Worm (Caenorhabditis elegans) whole organism, midembryonic: ENCODE data around the gene C05C10.7.

ENCODE experiments used
- T22C8.4 ChIP-seq: fragments of 200-800 bp; sonication (Bioruptor generic); IDR thresholded peaks from 2 replicates; pipeline ENCODE4 v1.3.6; 2022; ENCODE audit warnings: missing genetic modification characterization, missing compliant biosample characterization
- cog-1 ChIP-seq: sonication (generic microtip); optimal IDR thresholded peaks from 2 replicates; lab custom pipeline; 2016; ENCODE audit warnings: missing genetic modification characterization, missing compliant biosample characterization
- flt-1 ChIP-seq: fragments of 200-800 bp; sonication (Bioruptor generic); IDR thresholded peaks from 2 replicates; pipeline ENCODE4 v1.3.6; 2022; ENCODE audit warnings: missing genetic modification characterization, missing compliant biosample characterization
- klf-2 ChIP-seq: fragments of 200-800 bp; sonication (Bioruptor generic); conservative IDR thresholded peaks from 2 replicates; pipeline ENCODE4 v1.3.6; 2022; ENCODE audit warnings: missing genetic modification reagents, missing genetic modification characterization, missing compliant biosample characterization
- med-1 ChIP-seq: sonication (generic microtip); optimal IDR thresholded peaks from 2 replicates; lab custom pipeline; 2017; ENCODE audit warnings: missing genetic modification characterization, mild to moderate bottlenecking, missing compliant biosample characterization, antibody characterized with exemption, missing genetic modification reagents; ENCODE audit not compliant: insufficient read depth
- ref-1 ChIP-seq: fragments of 200-800 bp; sonication (Bioruptor generic); conservative IDR thresholded peaks from 2 replicates; pipeline ENCODE4 v1.3.6; 2022; ENCODE audit warnings: missing genetic modification reagents, missing genetic modification characterization, missing compliant biosample characterization
- tab-1 ChIP-seq: fragments of 200-800 bp; sonication (Bioruptor generic); IDR thresholded peaks from 2 replicates; pipeline ENCODE4 v1.3.6; 2022; ENCODE audit warnings: missing genetic modification characterization, missing compliant biosample characterization
- ztf-23 ChIP-seq: fragments of 200-800 bp; sonication (Bioruptor generic); IDR thresholded peaks from 2 replicates; pipeline ENCODE4 v1.3.6; 2022; ENCODE audit warnings: missing genetic modification reagents, missing genetic modification characterization, missing compliant biosample characterization
- ztf-29 ChIP-seq: fragments of 200-800 bp; sonication (Bioruptor generic); IDR thresholded peaks from 2 replicates; pipeline ENCODE4 v1.3.6; 2022; ENCODE audit warnings: missing genetic modification reagents, missing genetic modification characterization, missing compliant biosample characterization

Gene C05C10.7

DNA sequence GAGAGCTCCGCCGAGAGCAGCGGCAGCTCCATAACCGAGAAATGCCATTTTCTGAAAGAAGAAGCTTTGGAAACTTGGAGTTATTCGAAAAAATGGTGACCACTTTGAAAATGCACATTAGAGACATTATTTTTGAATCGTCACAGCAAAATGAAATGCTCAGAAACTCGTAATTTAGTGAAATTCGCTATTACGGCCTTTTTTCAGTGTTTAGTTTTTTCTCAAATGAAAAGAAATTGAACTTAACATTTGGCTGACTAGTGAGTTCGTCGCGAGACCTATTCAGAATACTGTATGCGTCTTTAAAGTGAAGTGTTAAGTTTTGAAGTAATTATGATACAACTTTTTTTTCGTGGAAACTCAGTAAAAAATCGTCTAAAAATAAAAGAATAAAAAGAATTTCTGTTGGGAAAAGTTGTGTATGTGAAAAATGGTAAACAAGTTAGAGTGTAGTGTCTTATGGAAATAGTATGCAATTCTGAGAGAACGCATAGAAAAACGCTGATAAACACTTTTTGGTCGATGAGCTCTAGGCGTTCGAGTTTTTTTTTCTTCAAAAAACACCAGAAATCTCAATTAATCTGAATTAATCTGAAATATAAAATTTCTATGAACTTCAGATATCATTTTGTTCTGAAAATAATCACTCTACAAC is 31.8 kb upstream of the C05C10.7 start, which contains the start of gene R53.5:
Gene R53.5 (minus strand): TSS at position 51 of the 655 bp plus-strand sequence.
- no peak for TF ChIP-seq flt-1 (GFP tag; lab: Robert Waterston, UW)
- TF ChIP-seq tab-1 (GFP tag; lab: Robert Waterston, UW) = no peak
- no peak for TF ChIP-seq ztf-29 (GFP tag; lab: Robert Waterston, UW)

ce11 chrII:9967999-9968706 is 29.4 kb upstream of the C05C10.7 start, which contains the start of the genes R53.4 and psf-1:
Gene R53.4, minus strand, starts transcription at chrII:9968049.
Gene psf-1, plus strand, starts transcription at chrII:9968673.
- no peak for TF ChIP-seq cog-1 (tag; lab: Kevin White, UChicago)
- no peak for TF ChIP-seq ztf-29 (GFP tag; lab: Robert Waterston, UW)
- TF ChIP-seq klf-2 (GFP tag; lab: Robert Waterston, UW) = no peak
- TF ChIP-seq T22C8.4 (GFP tag; lab: Robert Waterston, UW) = no peak
- no peak for TF ChIP-seq ztf-23 (GFP tag; lab: Robert Waterston, UW)
- TF ChIP-seq flt-1 (GFP tag; lab: Robert Waterston, UW) = no peak
- TF ChIP-seq ref-1 (GFP tag; lab: Robert Waterston, UW) = no peak
- no peak for TF ChIP-seq tab-1 (GFP tag; lab: Robert Waterston, UW)

ce11 chrII:9966954-9967353 is 28.2 kb upstream of the C05C10.7 start, which contains the start of gene dtmk-1:
Gene dtmk-1, minus strand, starts transcription at chrII:9967099.
- TF ChIP-seq flt-1 (GFP tag; lab: Robert Waterston, UW) (no peak), ztf-29 (GFP tag; lab: Robert Waterston, UW) (no peak), tab-1 (GFP tag; lab: Robert Waterston, UW) (no peak), ref-1 (GFP tag; lab: Robert Waterston, UW) (no peak), cog-1 (tag; lab: Kevin White, UChicago) (no peak), klf-2 (GFP tag; lab: Robert Waterston, UW) (no peak), T22C8.4 (GFP tag; lab: Robert Waterston, UW) (no peak)

- no peak for TF ChIP-seq flt-1 (GFP tag; lab: Robert Waterston, UW)
- TF ChIP-seq T22C8.4 (GFP tag; lab: Robert Waterston, UW) = no peak
Measured at ce11 chrII:9965325-9965724, 26.6 kb upstream of the C05C10.7 start.

DNA sequence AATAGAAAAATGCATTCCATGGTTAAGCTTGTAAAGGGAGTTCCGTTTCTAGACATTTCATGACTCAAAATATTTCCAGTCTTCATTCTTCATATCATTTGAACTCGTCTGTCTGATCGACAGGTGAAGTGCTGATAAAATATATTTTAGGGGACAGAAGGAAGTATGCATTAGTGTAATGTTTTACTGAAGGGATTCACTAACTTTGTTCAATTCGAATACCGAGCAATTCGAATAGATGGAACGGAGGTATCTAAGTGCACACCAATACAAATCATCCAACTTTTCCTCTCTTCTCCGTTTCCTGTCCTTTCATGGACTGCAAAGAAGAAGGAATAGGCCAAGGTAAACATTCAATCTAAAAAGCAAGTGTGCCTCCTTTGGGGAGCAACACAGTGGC is 25.0 kb upstream of the C05C10.7 start:
- TF ChIP-seq ref-1 (GFP tag; lab: Robert Waterston, UW) = no peak
- TF ChIP-seq flt-1 (GFP tag; lab: Robert Waterston, UW) = no peak
- no peak for TF ChIP-seq ztf-23 (GFP tag; lab: Robert Waterston, UW)
- no peak for TF ChIP-seq klf-2 (GFP tag; lab: Robert Waterston, UW)
- TF ChIP-seq med-1 (GFP tag; lab: Kevin White, UChicago) = no peak

ce11 chrII:9960127-9960526 is 21.4 kb upstream of the C05C10.7 start:
- TF ChIP-seq ref-1 (GFP tag; lab: Robert Waterston, UW) (no peak), ztf-23 (GFP tag; lab: Robert Waterston, UW) (no peak), T22C8.4 (GFP tag; lab: Robert Waterston, UW) (no peak), ztf-29 (GFP tag; lab: Robert Waterston, UW) (no peak), tab-1 (GFP tag; lab: Robert Waterston, UW) (no peak), klf-2 (GFP tag; lab: Robert Waterston, UW) (no peak), med-1 (GFP tag; lab: Kevin White, UChicago) (no peak), cog-1 (tag; lab: Kevin White, UChicago) (no peak), flt-1 (GFP tag; lab: Robert Waterston, UW) (no peak)

ce11 chrII:9956116-9956515 is 17.3 kb upstream of the C05C10.7 start:
- TF ChIP-seq T22C8.4 (GFP tag; lab: Robert Waterston, UW) (no peak), ztf-23 (GFP tag; lab: Robert Waterston, UW) (no peak), med-1 (GFP tag; lab: Kevin White, UChicago) (no peak), ref-1 (GFP tag; lab: Robert Waterston, UW) (no peak), ztf-29 (GFP tag; lab: Robert Waterston, UW) (no peak), klf-2 (GFP tag; lab: Robert Waterston, UW) (no peak), flt-1 (GFP tag; lab: Robert Waterston, UW) (no peak)

DNA sequence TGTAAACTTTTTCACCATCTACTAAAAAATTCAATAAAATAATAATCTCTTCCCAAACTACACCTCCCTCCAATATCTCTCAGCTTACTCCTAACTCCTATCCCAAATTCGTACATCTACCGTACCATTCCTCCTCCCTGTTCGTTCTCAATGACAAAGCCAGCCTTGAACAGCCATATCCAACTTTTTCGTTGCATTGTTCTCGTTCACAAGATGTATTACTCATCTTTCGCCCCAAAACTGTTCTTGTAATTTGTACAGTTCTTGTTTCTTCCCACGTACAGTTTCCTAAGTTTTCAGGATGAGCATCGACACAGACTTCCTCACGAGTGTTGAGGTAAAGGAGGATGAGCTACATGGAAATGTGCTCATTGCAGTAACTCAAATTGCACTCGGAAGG is 16.1 kb upstream of the C05C10.7 start, which contains the start of gene egl-43:
Gene egl-43 (plus strand): TSS at position 301 of the 400 bp plus-strand sequence.
- TF ChIP-seq T22C8.4 (GFP tag; lab: Robert Waterston, UW) (no peak), ztf-23 (GFP tag; lab: Robert Waterston, UW) (no peak), ztf-29 (GFP tag; lab: Robert Waterston, UW) (no peak), cog-1 (tag; lab: Kevin White, UChicago) (no peak), ref-1 (GFP tag; lab: Robert Waterston, UW) (no peak), klf-2 (GFP tag; lab: Robert Waterston, UW) (no peak), med-1 (GFP tag; lab: Kevin White, UChicago) (no peak), tab-1 (GFP tag; lab: Robert Waterston, UW) (no peak), flt-1 (GFP tag; lab: Robert Waterston, UW) (no peak)

DNA sequence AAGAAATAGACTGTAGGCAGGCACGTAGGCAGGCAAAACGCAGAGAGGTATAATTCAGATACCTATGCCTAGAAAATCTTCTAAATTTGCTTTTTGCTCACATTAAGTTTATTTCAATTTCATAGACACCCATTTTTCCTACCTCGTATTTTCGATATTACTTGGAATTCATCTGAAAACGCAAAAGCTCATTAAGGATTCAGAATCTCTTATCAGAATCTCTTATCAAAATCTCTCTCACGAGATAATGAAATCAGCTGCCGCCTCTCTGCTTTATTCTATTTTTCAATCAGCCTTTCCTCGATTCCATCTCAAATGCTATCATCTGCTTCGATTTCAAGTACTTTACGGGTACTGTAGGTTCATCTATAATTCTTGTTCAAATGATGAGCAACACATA is 13.1 kb upstream of the C05C10.7 start:
- TF ChIP-seq cog-1 (tag; lab: Kevin White, UChicago) (no peak), ref-1 (GFP tag; lab: Robert Waterston, UW) (no peak), klf-2 (GFP tag; lab: Robert Waterston, UW) (no peak), ztf-29 (GFP tag; lab: Robert Waterston, UW) (no peak), flt-1 (GFP tag; lab: Robert Waterston, UW) (no peak), med-1 (GFP tag; lab: Kevin White, UChicago) (no peak), ztf-23 (GFP tag; lab: Robert Waterston, UW) (no peak), T22C8.4 (GFP tag; lab: Robert Waterston, UW) (no peak), tab-1 (GFP tag; lab: Robert Waterston, UW) (no peak)
